Fruit fly (Drosophila melanogaster) whole organism, embryonic: ENCODE measurements around the gene CG17687.

Experiments
- CG10321 ChIP-seq: fragments of 200-800 bp; sonication (Bioruptor generic); IDR thresholded peaks from 2 replicates; pipeline ENCODE4 v1.3.6; 2022; ENCODE audit warnings: missing biosample characterization, missing genetic modification characterization
- CG10654 ChIP-seq: fragments of 200-800 bp; sonication (Bioruptor generic); optimal IDR thresholded peaks from 2 replicates; lab custom pipeline; 2016; ENCODE audit warnings: missing biosample characterization, missing genetic modification characterization
- CG12155 ChIP-seq: fragments of 200-800 bp; sonication (Bioruptor generic); optimal IDR thresholded peaks from 3 replicates; lab custom pipeline; 2016; ENCODE audit warnings: missing biosample characterization, missing genetic modification characterization
- CG12219 ChIP-seq: fragments of 200-800 bp; sonication (Bioruptor generic); optimal IDR thresholded peaks from 3 replicates; lab custom pipeline; 2018; ENCODE audit warnings: missing biosample characterization, mild to moderate bottlenecking, missing genetic modification characterization
- CG1529 ChIP-seq: fragments of 200-800 bp; sonication (Bioruptor generic); optimal IDR thresholded peaks from 3 replicates; lab custom pipeline; 2018; ENCODE audit warnings: missing biosample characterization, missing genetic modification characterization
- CG16815 ChIP-seq: fragments of 200-800 bp; sonication (Bioruptor generic); optimal IDR thresholded peaks from 3 replicates; lab custom pipeline; 2017; ENCODE audit warnings: missing biosample characterization, mild to moderate bottlenecking, missing genetic modification characterization
- CG18599 ChIP-seq: fragments of 200-800 bp; sonication (Bioruptor generic); optimal IDR thresholded peaks from 3 replicates; lab custom pipeline; 2017; ENCODE audit warnings: missing biosample characterization, missing genetic modification characterization, mild to moderate bottlenecking, moderate library complexity, missing genetic modification reagents
- CG18619 ChIP-seq: fragments of 200-800 bp; sonication (Bioruptor generic); optimal IDR thresholded peaks from 3 replicates; lab custom pipeline; 2017; ENCODE audit warnings: missing biosample characterization, mild to moderate bottlenecking, missing genetic modification characterization
- CG30020 ChIP-seq: fragments of 200-800 bp; optimal IDR thresholded peaks from 2 replicates; lab custom pipeline; 2019; ENCODE audit warnings: missing biosample characterization, mild to moderate bottlenecking, missing genetic modification characterization, moderate library complexity
- CG30403 ChIP-seq: fragments of 200-800 bp; sonication (Bioruptor generic); optimal IDR thresholded peaks from 3 replicates; lab custom pipeline; 2016; ENCODE audit warnings: missing biosample characterization, missing genetic modification characterization
- CG4424 ChIP-seq: fragments of 200-800 bp; sonication (Bioruptor generic); optimal IDR thresholded peaks from 3 replicates; lab custom pipeline; 2016; ENCODE audit warnings: missing biosample characterization, missing genetic modification characterization
- CG4820 ChIP-seq: fragments of 200-800 bp; sonication (Bioruptor generic); optimal IDR thresholded peaks from 3 replicates; lab custom pipeline; 2016; ENCODE audit warnings: missing biosample characterization, missing genetic modification characterization
- CG7839 ChIP-seq: fragments of 200-800 bp; sonication (Bioruptor generic); optimal IDR thresholded peaks from 3 replicates; lab custom pipeline; 2018; ENCODE audit warnings: missing biosample characterization, mild to moderate bottlenecking, missing genetic modification characterization, moderate library complexity
- CG8924 ChIP-seq: fragments of 200-800 bp; optimal IDR thresholded peaks from 3 replicates; lab custom pipeline; 2019; ENCODE audit warnings: missing biosample characterization, mild to moderate bottlenecking, missing genetic modification characterization, moderate library complexity
- CG9215 ChIP-seq: fragments of 200-800 bp; sonication (Bioruptor generic); IDR thresholded peaks from 2 replicates; pipeline ENCODE4 v1.3.6; 2022; ENCODE audit warnings: missing biosample characterization, missing genetic modification characterization
- CG9932 ChIP-seq: fragments of 200-800 bp; sonication (Bioruptor generic); IDR thresholded peaks from 2 replicates; pipeline ENCODE4 v1.3.6; 2022; ENCODE audit warnings: missing biosample characterization, missing genetic modification characterization
- CoRest ChIP-seq: fragments of 200-800 bp; sonication (Bioruptor generic); optimal IDR thresholded peaks from 3 replicates; lab custom pipeline; 2018; ENCODE audit warnings: missing biosample characterization, mild to moderate bottlenecking, missing genetic modification characterization, moderate library complexity
- D ChIP-seq, 2 experiments: fragments of 200-800 bp in 1 of 2; fragments of >200 bp in 1 of 2; sonication (Bioruptor generic) in 1 of 2; optimal IDR thresholded peaks; 2 replicates in 1 of 2; 3 replicates in 1 of 2; lab custom pipeline; 2017; ENCODE audit warnings: mild to moderate bottlenecking in 1 of 2, missing biosample characterization in 1 of 2, missing genetic modification characterization in 1 of 2, missing genetic modification reagents in 1 of 2
- D19A ChIP-seq: fragments of 200-800 bp; optimal IDR thresholded peaks from 3 replicates; lab custom pipeline; 2019; ENCODE audit warnings: missing biosample characterization, mild to moderate bottlenecking, missing genetic modification characterization, moderate library complexity
- Deaf1 ChIP-seq: fragments of 200-800 bp; optimal IDR thresholded peaks from 3 replicates; lab custom pipeline; 2019; ENCODE audit warnings: missing biosample characterization, mild to moderate bottlenecking, missing genetic modification characterization, moderate library complexity
- Fer3 ChIP-seq: fragments of 200-800 bp; sonication (Bioruptor generic); optimal IDR thresholded peaks from 2 replicates; lab custom pipeline; 2018; ENCODE audit warnings: missing biosample characterization, mild to moderate bottlenecking, missing genetic modification characterization, moderate library complexity
- HLHmδ ChIP-seq: fragments of 200-800 bp; sonication (Bioruptor generic); optimal IDR thresholded peaks from 2 replicates; lab custom pipeline; 2018; ENCODE audit warnings: missing biosample characterization, mild to moderate bottlenecking, missing genetic modification characterization, moderate library complexity
- Hand ChIP-seq: fragments of 200-800 bp; sonication (Bioruptor generic); optimal IDR thresholded peaks from 2 replicates; lab custom pipeline; 2017; ENCODE audit warnings: mild to moderate bottlenecking, missing biosample characterization, missing genetic modification reagents, missing genetic modification characterization
- Hsf ChIP-seq: fragments of 200-800 bp; sonication (Bioruptor generic); optimal IDR thresholded peaks from 3 replicates; lab custom pipeline; 2016; ENCODE audit warnings: missing biosample characterization, missing genetic modification characterization
- NfI ChIP-seq: fragments of 200-800 bp; sonication (Bioruptor generic); optimal IDR thresholded peaks from 3 replicates; lab custom pipeline; 2018; ENCODE audit warnings: missing biosample characterization, mild to moderate bottlenecking, missing genetic modification characterization, moderate library complexity
- PHDP ChIP-seq: fragments of 200-800 bp; sonication (Bioruptor generic); optimal IDR thresholded peaks from 3 replicates; lab custom pipeline; 2018; ENCODE audit warnings: missing biosample characterization, mild to moderate bottlenecking, missing genetic modification characterization, moderate library complexity
- Sox102F ChIP-seq: fragments of 200-800 bp; sonication (Bioruptor generic); optimal IDR thresholded peaks from 2 replicates; lab custom pipeline; 2018; ENCODE audit warnings: missing biosample characterization, mild to moderate bottlenecking, missing genetic modification characterization, moderate library complexity
- abd-A ChIP-seq: fragments of 200-800 bp; sonication (Bioruptor generic); optimal IDR thresholded peaks from 3 replicates; lab custom pipeline; 2019; ENCODE audit warnings: missing biosample characterization, mild to moderate bottlenecking, missing genetic modification characterization, moderate library complexity
- bsh ChIP-seq, 2 experiments: fragments of 200-800 bp; sonication (Bioruptor generic); optimal IDR thresholded peaks; 2 replicates each; lab custom pipeline; 2017 to 2018; ENCODE audit warnings: mild to moderate bottlenecking in 2 of 2, missing biosample characterization in 2 of 2, missing genetic modification characterization in 2 of 2, moderate library complexity in 1 of 2
- cad ChIP-seq: fragments of >200 bp; optimal IDR thresholded peaks from 2 replicates; lab custom pipeline; 2017; ENCODE audit warnings: missing biosample characterization, missing genetic modification characterization
- cg ChIP-seq: fragments of 200-800 bp; sonication (Bioruptor generic); optimal IDR thresholded peaks from 3 replicates; lab custom pipeline; 2019; ENCODE audit warnings: missing biosample characterization, mild to moderate bottlenecking, missing genetic modification characterization, moderate library complexity
- chn ChIP-seq: fragments of 200-800 bp; sonication (Bioruptor generic); optimal IDR thresholded peaks from 2 replicates; lab custom pipeline; 2016; ENCODE audit warnings: missing biosample characterization, missing genetic modification characterization
- croc ChIP-seq: fragments of 200-800 bp; sonication (Bioruptor generic); conservative IDR thresholded peaks from 3 replicates; pipeline ENCODE4 v1.3.6; 2022; ENCODE audit warnings: missing biosample characterization, missing genetic modification characterization
- dpn ChIP-seq, 2 experiments: fragments of 200-800 bp; sonication (Bioruptor generic); optimal IDR thresholded peaks; 3 replicates each; lab custom pipeline; 2016; ENCODE audit warnings: missing biosample characterization in 2 of 2, missing genetic modification characterization in 2 of 2
- fd96Cb ChIP-seq: fragments of 200-800 bp; sonication (Bioruptor generic); optimal IDR thresholded peaks from 2 replicates; lab custom pipeline; 2018; ENCODE audit warnings: missing biosample characterization, mild to moderate bottlenecking, missing genetic modification characterization, moderate library complexity
- lab ChIP-seq: fragments of 200-800 bp; sonication (Bioruptor generic); optimal IDR thresholded peaks from 3 replicates; lab custom pipeline; 2017; ENCODE audit warnings: missing biosample characterization, missing genetic modification characterization, mild to moderate bottlenecking, moderate library complexity, missing genetic modification reagents
- lilli ChIP-seq: fragments of 200-800 bp; sonication (Bioruptor generic); optimal IDR thresholded peaks from 3 replicates; lab custom pipeline; 2016; ENCODE audit warnings: missing biosample characterization, missing genetic modification characterization
- maf-S ChIP-seq: fragments of 200-800 bp; sonication (Bioruptor generic); optimal IDR thresholded peaks from 2 replicates; lab custom pipeline; 2016; ENCODE audit warnings: missing biosample characterization, missing genetic modification characterization
- nerfin-1 ChIP-seq: fragments of 200-800 bp; sonication (Bioruptor generic); optimal IDR thresholded peaks from 3 replicates; lab custom pipeline; 2019; ENCODE audit warnings: missing biosample characterization, mild to moderate bottlenecking, missing genetic modification characterization, moderate library complexity
- pan ChIP-seq, 4 experiments: fragments of >200 bp in 3 of 4; fragments of 200-800 bp in 1 of 4; sonication (Bioruptor generic) in 1 of 4; optimal IDR thresholded peaks in 3 of 4; IDR thresholded peaks in 1 of 4; 2 replicates each; pipeline versions ENCODE4 v1.3.6 to Lab custom; 2017 to 2022; ENCODE audit warnings: missing biosample characterization in 2 of 4, missing genetic modification characterization in 2 of 4, mixed read lengths in 1 of 4
- phol ChIP-seq: fragments of 200-800 bp; sonication (Bioruptor generic); optimal IDR thresholded peaks from 3 replicates; lab custom pipeline; 2018; ENCODE audit warnings: missing biosample characterization, mild to moderate bottlenecking, missing genetic modification characterization, moderate library complexity
- sens ChIP-seq: fragments of 200-800 bp; sonication (Bioruptor generic); peaks from one replicate; lab custom pipeline; 2016; ENCODE audit warnings: missing biosample characterization, missing genetic modification characterization
- slp2 ChIP-seq: fragments of 200-800 bp; sonication (Bioruptor generic); optimal IDR thresholded peaks from 2 replicates; lab custom pipeline; 2016; ENCODE audit warnings: missing biosample characterization, missing genetic modification characterization
- sr ChIP-seq: fragments of 200-800 bp; sonication (Bioruptor generic); IDR thresholded peaks from 3 replicates; pipeline ENCODE4 v1.3.6; 2022; ENCODE audit warnings: missing biosample characterization, missing genetic modification characterization
- tin ChIP-seq: fragments of 200-800 bp; sonication (Bioruptor generic); optimal IDR thresholded peaks from 3 replicates; lab custom pipeline; 2016; ENCODE audit warnings: missing biosample characterization, missing genetic modification characterization
- trh ChIP-seq: fragments of 200-800 bp; sonication (Bioruptor generic); optimal IDR thresholded peaks from 2 replicates; lab custom pipeline; 2016; ENCODE audit warnings: missing biosample characterization, missing genetic modification characterization
- ttk ChIP-seq: fragments of 200-800 bp; sonication (Bioruptor generic); IDR thresholded peaks from 2 replicates; pipeline ENCODE4 v2.1.2; 2022; ENCODE audit warnings: missing biosample characterization, missing genetic modification characterization
- usp ChIP-seq: fragments of >200 bp; optimal IDR thresholded peaks from 2 replicates; lab custom pipeline; 2017; ENCODE audit warnings: missing biosample characterization, missing genetic modification characterization

The CG17687 gene

dm6 chr3L:13403141-13403867, 54.5 kb downstream of the CG17687 start (continued):
- TF ChIP-seq CG12155 (GFP tag; lab: Kevin White, UChicago) = no peak
- TF ChIP-seq PHDP (tag; lab: Kevin White, UChicago) = no peak
- TF ChIP-seq sens (GFP tag; lab: Kevin White, UChicago) = peak; percentile 96
- TF ChIP-seq bsh (GFP tag; optimal IDR thresholded peaks at IDR 0.05; lab: Kevin White, UChicago) = peak in 1 of 2 experiments; percentile 18
- no peak for TF ChIP-seq pan (optimal IDR thresholded peaks at IDR 0.05; lab: Kevin White, UChicago)
- TF ChIP-seq pan (GFP tag; optimal IDR thresholded peaks at IDR 0.05 in 1 of 2, IDR thresholded peaks at IDR 0.05 in 1 of 2) = peak in 1 of 2 experiments; percentile 16
- TF ChIP-seq Fer3 (tag; lab: Kevin White, UChicago) = no peak
- peak; percentile 47 for TF ChIP-seq CG16815 (GFP tag; lab: Kevin White, UChicago)
- peak; percentile 32 for TF ChIP-seq CG4820
- TF ChIP-seq usp = no peak
- no peak for TF ChIP-seq Hsf (GFP tag; lab: Kevin White, UChicago)
- TF ChIP-seq Deaf1 = peak; percentile 89
- TF ChIP-seq CG30403 (GFP tag; lab: Kevin White, UChicago) = peak; percentile 19
- no peak for TF ChIP-seq CG30020 (tag; lab: Kevin White, UChicago)
- TF ChIP-seq CG4424 (GFP tag; lab: Kevin White, UChicago) = peak; percentile 10
- no peak for TF ChIP-seq CG1529 (GFP tag; lab: Kevin White, UChicago)
- TF ChIP-seq CG12219 = no peak
- TF ChIP-seq D19A (tag; lab: Kevin White, UChicago) = peak; percentile 46
- TF ChIP-seq phol (tag; lab: Kevin White, UChicago) = peak; percentile 67
- TF ChIP-seq tin (GFP tag; lab: Kevin White, UChicago) = peak; percentile 10
- TF ChIP-seq dpn (GFP tag; optimal IDR thresholded peaks at IDR 0.05; lab: Kevin White, UChicago) = no peak
- TF ChIP-seq abd-A (tag; lab: Kevin White, UChicago) = no peak
- TF ChIP-seq HLHmδ (GFP tag; lab: Kevin White, UChicago) = peak; percentile 20
- TF ChIP-seq fd96Cb (tag; lab: Kevin White, UChicago) = peak; percentile 60
- TF ChIP-seq croc (GFP tag; lab: Robert Waterston, UW) = no peak; the same call in 2 of the 3 replicates
- no peak for TF ChIP-seq CG18599 (GFP tag; lab: Kevin White, UChicago)
- no peak for TF ChIP-seq ttk (GFP tag; lab: Robert Waterston, UW)
- TF ChIP-seq CG8924 = peak; percentile 34
- TF ChIP-seq chn (GFP tag; lab: Kevin White, UChicago) = peak; percentile 2
- no peak for TF ChIP-seq trh
- no peak for TF ChIP-seq CG18619 (GFP tag; lab: Kevin White, UChicago)
- TF ChIP-seq lab (GFP tag; lab: Kevin White, UChicago) = no peak
- TF ChIP-seq maf-S (GFP tag; lab: Kevin White, UChicago) = no peak
- TF ChIP-seq lilli (GFP tag; lab: Kevin White, UChicago) = no peak
- TF ChIP-seq CG9215 (GFP tag; lab: Robert Waterston, UW) = no peak
- TF ChIP-seq cad (GFP tag; lab: Kevin White, UChicago) = peak; percentile 57
- no peak for TF ChIP-seq NfI (GFP tag; lab: Kevin White, UChicago)
- TF ChIP-seq CG10321 = no peak
- no peak for TF ChIP-seq CG10654 (GFP tag; lab: Kevin White, UChicago)
- TF ChIP-seq CG9932 (GFP tag; lab: Robert Waterston, UW) = no peak
- peak; percentile 5 for TF ChIP-seq slp2 (GFP tag; lab: Kevin White, UChicago)
- TF ChIP-seq Hand (GFP tag; lab: Kevin White, UChicago) = no peak
- TF ChIP-seq CG7839 (tag; lab: Kevin White, UChicago) = peak; percentile 29
- no peak for TF ChIP-seq D (optimal IDR thresholded peaks at IDR 0.05; lab: Kevin White, UChicago)
- peak; percentile 64 for TF ChIP-seq D (GFP tag; optimal IDR thresholded peaks at IDR 0.05; lab: Kevin White, UChicago)
- TF ChIP-seq CoRest = no peak
- TF ChIP-seq cg (GFP tag; lab: Kevin White, UChicago) = peak; percentile 81
- TF ChIP-seq sr (GFP tag; lab: Robert Waterston, UW) = peak; percentile 90
- peak; percentile 20 for TF ChIP-seq Sox102F (GFP tag; lab: Kevin White, UChicago)
- TF ChIP-seq nerfin-1 = peak; percentile 72
